Fruit fly (Drosophila melanogaster) S2 (cell line): Measurements from ENCODE around the gene spict.

ENCODE experiments used
- CG8478 ChIP-seq: fragments of >200 bp; optimal IDR thresholded peaks from 2 replicates; lab custom pipeline; 2018
- CTCF ChIP-seq, 2 experiments: fragments of >200 bp; optimal IDR thresholded peaks; 2 replicates each; lab custom pipeline; 2018

- TF ChIP-seq CG8478 (lab: Kevin White, UChicago) (no peak), CTCF (optimal IDR thresholded peaks at IDR 0.05; lab: Kevin White, UChicago) (no peak)
These were observed 4.1 kb upstream of the spict start, which contains the start of gene CG17036 for dm6 chr2L:12700381-12700963.
